Worm (Caenorhabditis elegans) whole organism, L4/young adult: ENCODE data around the gene Y57G11C.38.

ENCODE experiments used
- W03F9.2 ChIP-seq: fragments of 150-350 bp; optimal IDR thresholded peaks from 2 replicates; lab custom pipeline; 2014; ENCODE audit warnings: missing biosample characterization, missing genetic modification characterization
- dao-5 ChIP-seq: sonication (generic microtip); optimal IDR thresholded peaks from 2 replicates; lab custom pipeline; 2016; ENCODE audit warnings: missing genotype, missing genetic modification characterization, moderate library complexity, missing compliant biosample characterization

- TF ChIP-seq W03F9.2 (tag; lab: Kevin White, UChicago): no peak
- no peak for TF ChIP-seq dao-5 (tag; lab: Kevin White, UChicago)
Observed at ce11 chrIV:14891996-14892395, 29.7 kb downstream of the Y57G11C.38 start.
